Worm (Caenorhabditis elegans): ENCODE measurements around the gene T19C9.8.

ce11 chrV:17258244-17258643, 19.3 kb downstream of the T19C9.8 start:
- no peak for TF ChIP-seq zfh-2 (GFP tag; conservative IDR thresholded peaks at IDR 0.05)
- TF ChIP-seq attf-6 (GFP tag; IDR thresholded peaks at IDR 0.05): no peak
- TF ChIP-seq lin-54 (GFP tag; optimal IDR thresholded peaks at IDR 0.05): no peak
- no peak for TF ChIP-seq ccch-3 (GFP tag; optimal IDR thresholded peaks at IDR 0.05)
- no peak for TF ChIP-seq fkh-3 (tag; optimal IDR thresholded peaks at IDR 0.05)
- no peak for TF ChIP-seq nfya-1 (tag; optimal IDR thresholded peaks at IDR 0.05; ENCODE audit: borderline replicate concordance, insufficient read depth)
- TF ChIP-seq Y79H2A.3 (GFP tag; conservative IDR thresholded peaks at IDR 0.05): no peak
- no peak for TF ChIP-seq mel-28 (tag; optimal IDR thresholded peaks at IDR 0.05; ENCODE audit: borderline replicate concordance)
- no peak for TF ChIP-seq lir-1 (GFP tag; conservative IDR thresholded peaks at IDR 0.05)
- TF ChIP-seq aptf-3 (GFP tag; IDR thresholded peaks at IDR 0.05): no peak
- TF ChIP-seq ama-1 (optimal IDR thresholded peaks at IDR 0.05): no peak
- no peak for TF ChIP-seq ama-1 (GFP tag; optimal IDR thresholded peaks at IDR 0.05)
- no peak for TF ChIP-seq mcd-1 (GFP tag; IDR thresholded peaks at IDR 0.05)
- TF ChIP-seq madf-6 (GFP tag; IDR thresholded peaks at IDR 0.05): no peak
